Worm (Caenorhabditis elegans) whole organism, L1 larva: ENCODE results near the gene zig-11.

Experiments
- F16B12.6 ChIP-seq: fragments of 150-350 bp; optimal IDR thresholded peaks from 2 replicates; lab custom pipeline; 2014; ENCODE audit warnings: missing biosample characterization, missing genetic modification characterization
- egl-27 ChIP-seq, 2 experiments: fragments of 150-350 bp in 1 of 2; sonication (generic microtip); optimal IDR thresholded peaks; 3 replicates each; lab custom pipeline; 2017 to 2018; ENCODE audit warnings: missing biosample characterization in 2 of 2, missing genetic modification characterization in 2 of 2, missing genetic modification reagents in 2 of 2
- lin-39 ChIP-seq: fragments of 150-350 bp; optimal IDR thresholded peaks from 2 replicates; lab custom pipeline; 2014; ENCODE audit warnings: missing biosample characterization, missing genetic modification reagents, missing genetic modification characterization
- lir-3 ChIP-seq: sonication (generic microtip); optimal IDR thresholded peaks from 2 replicates; lab custom pipeline; 2016; ENCODE audit warnings: mild to moderate bottlenecking, missing genetic modification characterization, moderate library complexity, missing compliant biosample characterization; ENCODE audit not compliant: poor library complexity
- sup-37 ChIP-seq: fragments of 200-800 bp; sonication (Bioruptor generic); optimal IDR thresholded peaks from 2 replicates; lab custom pipeline; 2018; ENCODE audit warnings: mild to moderate bottlenecking, missing genetic modification characterization, missing compliant biosample characterization

- TF ChIP-seq F16B12.6 (tag; lab: Kevin White, UChicago) (no peak), sup-37 (GFP tag; lab: Kevin White, UChicago) (no peak), lir-3 (tag; lab: Kevin White, UChicago) (no peak), egl-27 (tag; optimal IDR thresholded peaks at IDR 0.05; lab: Kevin White, UChicago) (no peak), lin-39 (no peak)
Measured at ce11 chrV:1878030-1878429, 14.7 kb downstream of the zig-11 start.
